Worm (Caenorhabditis elegans) whole organism, L2 larva: Measurements from ENCODE around the gene spe-39.

Source experiments
- egl-27 ChIP-seq: sonication (generic microtip); optimal IDR thresholded peaks from 3 replicates; lab custom pipeline; 2017; ENCODE audit warnings: missing biosample characterization, missing genetic modification reagents, missing genetic modification characterization
- elt-3 ChIP-seq: sonication (generic microtip); optimal IDR thresholded peaks from 2 replicates; lab custom pipeline; 2017; ENCODE audit warnings: missing biosample characterization, missing genetic modification characterization
- mdl-1 ChIP-seq, 2 experiments: fragments of 150-350 bp in 1 of 2; sonication (generic microtip) in 1 of 2; optimal IDR thresholded peaks; 2 replicates each; lab custom pipeline; 2017; ENCODE audit warnings: missing biosample characterization in 2 of 2, missing genetic modification characterization in 2 of 2
- nhr-12 ChIP-seq: fragments of 150-350 bp; optimal IDR thresholded peaks from 2 replicates; lab custom pipeline; 2014; ENCODE audit warnings: missing biosample characterization, missing genetic modification characterization
- nhr-25 ChIP-seq: fragments of 150-350 bp; sonication (generic microtip); optimal IDR thresholded peaks from 3 replicates; lab custom pipeline; 2014; ENCODE audit warnings: missing biosample characterization, missing genetic modification characterization
- sem-4 ChIP-seq: fragments of 150-350 bp; optimal IDR thresholded peaks from 2 replicates; lab custom pipeline; 2014; ENCODE audit warnings: missing biosample characterization, missing genetic modification reagents, missing genetic modification characterization
- snpc-4 ChIP-seq: fragments of 150-350 bp; optimal IDR thresholded peaks from 2 replicates; lab custom pipeline; 2014; ENCODE audit warnings: missing biosample characterization, missing genetic modification characterization
- unc-39 ChIP-seq: fragments of 150-350 bp; optimal IDR thresholded peaks from 2 replicates; lab custom pipeline; 2014; ENCODE audit warnings: missing biosample characterization, missing genetic modification characterization
- ztf-1 ChIP-seq: fragments of 200-800 bp; sonication (Bioruptor generic); conservative IDR thresholded peaks from 2 replicates; pipeline ENCODE4 v1.3.6; 2022; ENCODE audit warnings: missing genetic modification characterization, missing compliant biosample characterization

ce11 chrV:6821509-6821908 lies 36.3 kb downstream of the spe-39 start, which contains the start of gene T15B7.8:
- TF ChIP-seq snpc-4 = no peak
- no peak for TF ChIP-seq mdl-1 (tag; optimal IDR thresholded peaks at IDR 0.05; lab: Kevin White, UChicago)
- TF ChIP-seq nhr-12 (tag; lab: Kevin White, UChicago) = no peak
- no peak for TF ChIP-seq unc-39 (tag; lab: Kevin White, UChicago)
- no peak for TF ChIP-seq egl-27 (tag; lab: Kevin White, UChicago)
- TF ChIP-seq sem-4 (tag; lab: Kevin White, UChicago) = no peak
- no peak for TF ChIP-seq elt-3 (tag; lab: Kevin White, UChicago)
- no peak for TF ChIP-seq nhr-25
- TF ChIP-seq ztf-1 = no peak
